Fruit fly (Drosophila melanogaster): Measurements from ENCODE around the gene CG6738.

CG6738 gene

DNA sequence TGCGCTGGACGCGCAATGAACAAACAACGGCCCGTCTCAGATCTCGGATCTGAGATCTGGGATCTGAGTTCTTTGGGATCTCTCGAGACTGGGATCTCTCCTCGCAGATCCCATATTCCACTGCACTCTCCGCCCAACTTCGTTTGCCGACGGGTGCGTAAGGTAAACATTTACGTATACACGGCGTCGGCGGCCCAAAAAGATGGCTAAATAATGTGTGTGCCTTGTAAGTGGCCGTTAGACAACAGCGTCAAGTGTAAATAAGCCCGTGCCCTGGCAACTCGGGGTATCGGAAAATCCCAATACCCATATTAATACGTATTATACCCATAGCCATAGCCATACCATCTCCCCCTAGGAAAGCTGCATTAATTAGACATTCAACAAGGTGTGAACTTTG lies 35.4 kb downstream of the CG6738 start:
- TF ChIP-seq fkh (GFP tag; optimal IDR thresholded peaks at IDR 0.05), result peak; percentile 79
- TF ChIP-seq CG10631 (GFP tag; optimal IDR thresholded peaks at IDR 0.05), result no peak
- no peak for TF ChIP-seq acj6 (GFP tag; optimal IDR thresholded peaks at IDR 0.05)
- no peak for TF ChIP-seq eg (GFP tag; IDR thresholded peaks at IDR 0.05)
- TF ChIP-seq fd59A (GFP tag; optimal IDR thresholded peaks at IDR 0.05), result no peak

dm6 chr3R:23138439-23138838 lies 39.1 kb downstream of the CG6738 start:
- TF ChIP-seq Ets96B (tag; optimal IDR thresholded peaks at IDR 0.05), result no peak
- no peak for TF ChIP-seq CG31627 (GFP tag; optimal IDR thresholded peaks at IDR 0.05)
- TF ChIP-seq CG1621 (tag; optimal IDR thresholded peaks at IDR 0.05), result no peak

- TF ChIP-seq Eip78C (GFP tag) (peak; percentile 42), CG7368 (GFP tag; optimal IDR thresholded peaks at IDR 0.05) (no peak), CG1621 (tag; optimal IDR thresholded peaks at IDR 0.05) (no peak), Ets21C (GFP tag; optimal IDR thresholded peaks at IDR 0.05) (no peak), Blimp-1 (GFP tag; optimal IDR thresholded peaks at IDR 0.05) (no peak), CG10631 (GFP tag; optimal IDR thresholded peaks at IDR 0.05) (no peak), CG10669 (GFP tag; optimal IDR thresholded peaks at IDR 0.05) (no peak)
These were observed 39.8 kb downstream of the CG6738 start for dm6 chr3R:23138992-23139633.

dm6 chr3R:23139634-23140010 lies 40.3 kb downstream of the CG6738 start:
- TF ChIP-seq CG6276 (GFP tag; optimal IDR thresholded peaks at IDR 0.05) (no peak), Eip75B (GFP tag; optimal IDR thresholded peaks at IDR 0.05) (no peak), dsx (GFP tag; optimal IDR thresholded peaks at IDR 0.05; ENCODE audit: poor library complexity, severe bottlenecking) (no peak), Hr4 (GFP tag; optimal IDR thresholded peaks at IDR 0.05) (no peak), CG31627 (GFP tag; optimal IDR thresholded peaks at IDR 0.05) (no peak), CG6792 (GFP tag; optimal IDR thresholded peaks at IDR 0.05) (no peak), Eip93F (GFP tag; optimal IDR thresholded peaks at IDR 0.05) (no peak), CG4318 (GFP tag; optimal IDR thresholded peaks at IDR 0.05) (no peak), CG32006 (GFP tag; optimal IDR thresholded peaks at IDR 0.05) (peak; percentile 1), CG8119 (GFP tag; IDR thresholded peaks at IDR 0.05) (no peak), fkh (GFP tag; optimal IDR thresholded peaks at IDR 0.05) (peak; percentile 11)

dm6 chr3R:23140280-23140679 lies 40.9 kb downstream of the CG6738 start:
- no peak for TF ChIP-seq CG3919 (GFP tag; optimal IDR thresholded peaks at IDR 0.05)
- TF ChIP-seq lz (GFP tag; optimal IDR thresholded peaks at IDR 0.05), result no peak
- TF ChIP-seq CG8632 (GFP tag; optimal IDR thresholded peaks at IDR 0.05), result no peak
- TF ChIP-seq topi (GFP tag; optimal IDR thresholded peaks at IDR 0.05), result no peak
- TF ChIP-seq net (GFP tag; optimal IDR thresholded peaks at IDR 0.05), result no peak
- peak; percentile 26 for TF ChIP-seq vri (GFP tag; optimal IDR thresholded peaks at IDR 0.05)

DNA sequence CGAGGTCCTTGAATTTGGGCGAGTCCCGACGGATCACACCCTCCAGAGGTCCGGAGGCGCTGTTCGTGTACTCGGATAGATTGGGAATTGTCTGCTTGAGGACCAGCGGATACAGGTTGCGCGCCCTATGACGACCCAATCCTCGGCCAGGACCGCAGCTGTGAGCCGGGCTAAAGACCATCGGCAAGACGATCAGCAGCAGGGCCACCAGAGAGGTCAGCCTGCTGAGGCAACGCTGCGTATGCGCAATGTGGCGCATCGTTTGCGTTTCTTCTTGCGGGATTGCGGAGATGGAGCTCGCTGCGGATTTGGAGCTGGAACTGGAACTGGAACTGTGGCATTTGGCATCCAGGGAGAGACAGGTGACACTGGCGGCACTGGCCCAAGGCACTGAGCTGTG lies 41.8 kb downstream of the CG6738 start:
- no peak for TF ChIP-seq svp (GFP tag)
- TF ChIP-seq salr (GFP tag; optimal IDR thresholded peaks at IDR 0.05), result no peak
- TF ChIP-seq Eip75B (GFP tag; optimal IDR thresholded peaks at IDR 0.05), result no peak
- TF ChIP-seq CG6276 (GFP tag; optimal IDR thresholded peaks at IDR 0.05), result no peak
- TF ChIP-seq topi (GFP tag; optimal IDR thresholded peaks at IDR 0.05), result no peak
- no peak for TF ChIP-seq Gug (GFP tag; IDR thresholded peaks at IDR 0.05)
- TF ChIP-seq CG8119 (GFP tag; IDR thresholded peaks at IDR 0.05), result no peak
- TF ChIP-seq CG6808 (GFP tag; optimal IDR thresholded peaks at IDR 0.05), result no peak
- no peak for TF ChIP-seq CG10631 (GFP tag; optimal IDR thresholded peaks at IDR 0.05)
- no peak for TF ChIP-seq dac (GFP tag; optimal IDR thresholded peaks at IDR 0.05)
- no peak for TF ChIP-seq CG6792 (GFP tag; optimal IDR thresholded peaks at IDR 0.05)
